Worm (Caenorhabditis elegans) whole organism, L1 larva: ENCODE data around the gene srbc-21.

Source experiments
- C16A3.4 ChIP-seq: fragments of 150-350 bp; optimal IDR thresholded peaks from 2 replicates; lab custom pipeline; 2014; ENCODE audit warnings: missing biosample characterization, missing genetic modification characterization
- C34B4.2 ChIP-seq: sonication (generic microtip); optimal IDR thresholded peaks from 2 replicates; lab custom pipeline; 2017; ENCODE audit warnings: mild to moderate bottlenecking, missing genetic modification characterization, missing compliant biosample characterization
- F16B12.6 ChIP-seq: fragments of 150-350 bp; optimal IDR thresholded peaks from 2 replicates; lab custom pipeline; 2014; ENCODE audit warnings: missing biosample characterization, missing genetic modification characterization
- Y116A8C.19 ChIP-seq: sonication (generic microtip); optimal IDR thresholded peaks from 2 replicates; lab custom pipeline; 2016; ENCODE audit warnings: missing compliant biosample characterization, missing genetic modification characterization, borderline replicate concordance
- aly-2 ChIP-seq: fragments of 150-350 bp; optimal IDR thresholded peaks from 2 replicates; lab custom pipeline; 2014; ENCODE audit warnings: missing biosample characterization, missing genetic modification characterization
- ama-1 ChIP-seq: fragments of 150-350 bp; optimal IDR thresholded peaks from 2 replicates; lab custom pipeline; 2014
- blmp-1 ChIP-seq: fragments of 150-350 bp; optimal IDR thresholded peaks from 2 replicates; lab custom pipeline; 2014; ENCODE audit warnings: missing biosample characterization, missing genetic modification characterization
- ceh-63 ChIP-seq: fragments of 200-800 bp; sonication (Bioruptor generic); optimal IDR thresholded peaks from 2 replicates; lab custom pipeline; 2018; ENCODE audit warnings: mild to moderate bottlenecking, missing genetic modification characterization, missing compliant biosample characterization
- ceh-88 ChIP-seq: fragments of 200-800 bp; sonication (Bioruptor generic); IDR thresholded peaks from 2 replicates; pipeline ENCODE4 v1.3.6; 2022; ENCODE audit warnings: missing genetic modification characterization, missing compliant biosample characterization
- ceh-90 ChIP-seq: sonication (generic microtip); optimal IDR thresholded peaks from 2 replicates; lab custom pipeline; 2016; ENCODE audit warnings: missing genetic modification characterization, missing compliant biosample characterization
- ces-1 ChIP-seq: fragments of 150-350 bp; optimal IDR thresholded peaks from 2 replicates; lab custom pipeline; 2014; ENCODE audit warnings: missing biosample characterization, missing genetic modification reagents, missing genetic modification characterization
- efl-1 ChIP-seq, 4 experiments: fragments of 150-350 bp; optimal IDR thresholded peaks in 3 of 4; peaks in 1 of 4; 1 replicate in 1 of 4; 2 replicates in 3 of 4; lab custom pipeline; 2014; ENCODE audit warnings: missing biosample characterization in 2 of 4, missing genetic modification characterization in 2 of 4, missing genetic modification reagents in 2 of 4
- efl-3 ChIP-seq: fragments of 200-800 bp; sonication (Bioruptor generic); optimal IDR thresholded peaks from 2 replicates; lab custom pipeline; 2018; ENCODE audit warnings: mild to moderate bottlenecking, missing genetic modification characterization, missing compliant biosample characterization
- egl-13 ChIP-seq: sonication (generic microtip); optimal IDR thresholded peaks from 2 replicates; lab custom pipeline; 2016; ENCODE audit warnings: missing genotype, missing genetic modification reagents, missing genetic modification characterization, missing compliant biosample characterization
- elt-2 ChIP-seq: sonication (generic microtip); optimal IDR thresholded peaks from 2 replicates; lab custom pipeline; 2016; ENCODE audit warnings: missing genetic modification characterization, mild to moderate bottlenecking, inconsistent platforms, missing compliant biosample characterization, missing genetic modification reagents
- ets-5 ChIP-seq: fragments of 200-800 bp; sonication (Bioruptor generic); IDR thresholded peaks from 2 replicates; pipeline ENCODE4 v1.3.6; 2022; ENCODE audit warnings: missing genetic modification characterization, missing compliant biosample characterization
- fkh-8 ChIP-seq: sonication (generic microtip); optimal IDR thresholded peaks from 2 replicates; lab custom pipeline; 2016; ENCODE audit warnings: mild to moderate bottlenecking, missing genetic modification characterization, missing compliant biosample characterization
- fos-1 ChIP-seq: fragments of 150-350 bp; optimal IDR thresholded peaks from 2 replicates; lab custom pipeline; 2014; ENCODE audit warnings: missing biosample characterization, missing genetic modification characterization
- grh-1 ChIP-seq: fragments of 200-800 bp; sonication (Bioruptor generic); IDR thresholded peaks from 2 replicates; pipeline ENCODE4 v1.3.6; 2022; ENCODE audit warnings: missing genetic modification reagents, missing genetic modification characterization, missing compliant biosample characterization
- hlh-17 ChIP-seq: fragments of 200-800 bp; sonication (Bioruptor generic); optimal IDR thresholded peaks from 2 replicates; lab custom pipeline; 2018; ENCODE audit warnings: missing genetic modification characterization, mild to moderate bottlenecking, missing compliant biosample characterization, moderate library complexity, borderline replicate concordance
- hlh-4 ChIP-seq: sonication (generic microtip); optimal IDR thresholded peaks from 2 replicates; lab custom pipeline; 2016; ENCODE audit warnings: mild to moderate bottlenecking, missing genetic modification characterization, missing compliant biosample characterization
- hpl-2 ChIP-seq: fragments of 150-350 bp; optimal IDR thresholded peaks from 2 replicates; lab custom pipeline; 2014; ENCODE audit warnings: missing biosample characterization, missing genetic modification reagents, missing genetic modification characterization
- irx-1 ChIP-seq: sonication (generic microtip); optimal IDR thresholded peaks from 2 replicates; lab custom pipeline; 2016; ENCODE audit warnings: missing genetic modification characterization, missing compliant biosample characterization
- isw-1 ChIP-seq: fragments of 200-800 bp; sonication (Bioruptor generic); IDR thresholded peaks from 2 replicates; pipeline ENCODE4 v1.3.6; 2022; ENCODE audit warnings: missing genetic modification characterization, missing compliant biosample characterization
- lin-35 ChIP-seq, 2 experiments: fragments of 150-350 bp; optimal IDR thresholded peaks; 2 replicates each; lab custom pipeline; 2014; ENCODE audit warnings: missing biosample characterization in 2 of 2, missing genetic modification characterization in 2 of 2, missing genetic modification reagents in 2 of 2
- lin-39 ChIP-seq: fragments of 150-350 bp; optimal IDR thresholded peaks from 2 replicates; lab custom pipeline; 2014; ENCODE audit warnings: missing biosample characterization, missing genetic modification reagents, missing genetic modification characterization
- lsy-2 ChIP-seq, 2 experiments: fragments of 150-350 bp; optimal IDR thresholded peaks; 2 replicates each; lab custom pipeline; 2014; ENCODE audit warnings: missing biosample characterization in 2 of 2, missing genetic modification characterization in 2 of 2
- mdl-1 ChIP-seq, 2 experiments: fragments of 150-350 bp; optimal IDR thresholded peaks; 2 replicates each; lab custom pipeline; 2014 to 2017; ENCODE audit warnings: missing biosample characterization in 2 of 2, missing genetic modification characterization in 2 of 2, inconsistent platforms in 1 of 2
- mef-2 ChIP-seq: fragments of 150-350 bp; optimal IDR thresholded peaks from 2 replicates; lab custom pipeline; 2014; ENCODE audit warnings: missing biosample characterization, missing genetic modification characterization
- mep-1 ChIP-seq: fragments of 150-350 bp; optimal IDR thresholded peaks from 2 replicates; lab custom pipeline; 2014; ENCODE audit warnings: missing biosample characterization, missing genetic modification characterization
- nhr-12 ChIP-seq: sonication (generic microtip); optimal IDR thresholded peaks from 2 replicates; lab custom pipeline; 2017; ENCODE audit warnings: missing biosample characterization, missing genetic modification characterization
- nhr-19 ChIP-seq: fragments of 200-800 bp; sonication (Bioruptor generic); conservative IDR thresholded peaks from 2 replicates; pipeline ENCODE4 v1.3.6; 2022; ENCODE audit warnings: missing genetic modification characterization, missing compliant biosample characterization
- nhr-47 ChIP-seq: sonication (generic microtip); optimal IDR thresholded peaks from 2 replicates; lab custom pipeline; 2016; ENCODE audit warnings: mild to moderate bottlenecking, missing genetic modification characterization, moderate library complexity, missing compliant biosample characterization
- nhr-71 ChIP-seq: sonication (generic microtip); optimal IDR thresholded peaks from 2 replicates; lab custom pipeline; 2016; ENCODE audit warnings: mild to moderate bottlenecking, missing genetic modification characterization, moderate library complexity, missing compliant biosample characterization
- nhr-77 ChIP-seq: fragments of 150-350 bp; optimal IDR thresholded peaks from 2 replicates; lab custom pipeline; 2014; ENCODE audit warnings: missing biosample characterization, missing genetic modification characterization
- pag-3 ChIP-seq: sonication (generic microtip); optimal IDR thresholded peaks from 2 replicates; lab custom pipeline; 2017; ENCODE audit warnings: missing genetic modification characterization, mild to moderate bottlenecking, missing compliant biosample characterization, antibody characterized with exemption, borderline replicate concordance; ENCODE audit not compliant: insufficient read depth
- rnt-1 ChIP-seq: sonication (generic microtip); optimal IDR thresholded peaks from 2 replicates; lab custom pipeline; 2016; ENCODE audit warnings: mild to moderate bottlenecking, missing genetic modification characterization, moderate library complexity, missing compliant biosample characterization
- sox-4 ChIP-seq: sonication (generic microtip); optimal IDR thresholded peaks from 2 replicates; lab custom pipeline; 2016; ENCODE audit warnings: missing genetic modification characterization, missing compliant biosample characterization
- sptf-1 ChIP-seq: fragments of 150-350 bp; optimal IDR thresholded peaks from 2 replicates; lab custom pipeline; 2014; ENCODE audit warnings: missing biosample characterization, missing genetic modification characterization
- sup-37 ChIP-seq: fragments of 200-800 bp; sonication (Bioruptor generic); optimal IDR thresholded peaks from 2 replicates; lab custom pipeline; 2018; ENCODE audit warnings: mild to moderate bottlenecking, missing genetic modification characterization, missing compliant biosample characterization
- tlp-1 ChIP-seq: fragments of 150-350 bp; optimal IDR thresholded peaks from 2 replicates; lab custom pipeline; 2014; ENCODE audit warnings: missing biosample characterization, missing genetic modification characterization
- unc-130 ChIP-seq: fragments of 150-350 bp; optimal IDR thresholded peaks from 2 replicates; lab custom pipeline; 2017; ENCODE audit warnings: missing biosample characterization, missing genetic modification characterization, inconsistent platforms
- unc-30 ChIP-seq: sonication (generic microtip); optimal IDR thresholded peaks from 2 replicates; lab custom pipeline; 2017; ENCODE audit warnings: missing biosample characterization, missing genetic modification characterization
- unc-86 ChIP-seq: sonication (generic microtip); optimal IDR thresholded peaks from 2 replicates; lab custom pipeline; 2016; ENCODE audit warnings: missing genetic modification characterization, missing compliant biosample characterization
- unc-98 ChIP-seq: fragments of 200-800 bp; sonication (Bioruptor generic); IDR thresholded peaks from 2 replicates; pipeline ENCODE4 v1.3.6; 2022; ENCODE audit warnings: missing genetic modification characterization, missing compliant biosample characterization
- zag-1 ChIP-seq: fragments of 150-350 bp; optimal IDR thresholded peaks from 2 replicates; lab custom pipeline; 2014; ENCODE audit warnings: missing biosample characterization, missing genetic modification characterization

The srbc-21 gene

DNA sequence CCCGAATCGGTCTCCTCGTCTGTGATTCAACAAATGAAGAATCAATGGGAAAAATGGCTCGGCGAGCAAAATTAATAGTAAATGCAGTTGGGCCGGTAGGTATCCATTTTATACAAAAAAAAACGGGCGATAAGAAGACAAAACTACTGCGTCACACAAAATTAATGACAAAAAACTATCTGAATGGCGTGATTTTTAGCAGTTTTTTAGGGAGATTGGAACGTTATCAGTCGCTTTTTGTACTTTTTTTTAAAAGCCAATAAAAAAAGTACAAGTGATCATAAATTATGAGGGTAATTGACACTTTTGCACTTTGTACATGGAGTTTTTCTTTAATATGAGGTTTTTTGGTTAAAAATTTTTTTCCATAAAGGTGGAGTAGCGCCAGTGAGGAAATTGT is 32.2 kb upstream of the srbc-21 start:
- no peak for TF ChIP-seq nhr-77 (tag; lab: Kevin White, UChicago)
- no peak for TF ChIP-seq ceh-63 (GFP tag; lab: Kevin White, UChicago)
- no peak for TF ChIP-seq fos-1 (tag; lab: Kevin White, UChicago)
- TF ChIP-seq lin-35 (GFP tag; optimal IDR thresholded peaks at IDR 0.05; lab: Kevin White, UChicago) = no peak
- no peak for TF ChIP-seq grh-1 (GFP tag; lab: Robert Waterston, UW)
- TF ChIP-seq rnt-1 = no peak
- TF ChIP-seq, all 84 proteins: peak for 0

DNA sequence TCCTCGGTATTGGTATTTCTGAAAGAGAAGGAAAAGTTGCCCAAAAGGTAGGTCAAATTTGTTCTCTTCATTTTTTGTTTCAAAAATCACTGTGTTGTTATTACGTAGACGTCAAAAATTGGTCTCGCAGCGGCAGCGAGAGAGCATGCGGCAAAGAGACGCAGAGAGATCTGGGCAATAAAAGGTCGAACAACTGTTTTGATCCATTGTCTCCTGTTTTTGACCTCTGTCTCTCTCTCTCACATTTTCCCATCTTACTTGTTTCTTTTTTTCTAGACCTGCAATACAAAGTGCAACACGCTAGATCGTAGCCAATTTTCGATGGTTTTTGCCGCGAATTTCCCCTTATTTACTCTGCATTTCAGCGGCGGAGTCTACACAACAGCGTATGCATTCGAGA is 28.8 kb upstream of the srbc-21 start:
- TF ChIP-seq C34B4.2 (tag; lab: Kevin White, UChicago) = no peak
- TF ChIP-seq efl-1 (optimal IDR thresholded peaks at IDR 0.05; lab: Kevin White, UChicago) = no peak
- peak in 1 of 2 experiments; percentile 88 for TF ChIP-seq efl-1 (GFP tag; optimal IDR thresholded peaks at IDR 0.05 in 1 of 2; lab: Kevin White, UChicago)
- no peak for TF ChIP-seq nhr-71 (tag; lab: Kevin White, UChicago)
- TF ChIP-seq ama-1 (lab: Kevin White, UChicago) = no peak
- TF ChIP-seq sox-4 (tag; lab: Kevin White, UChicago) = no peak
- no peak for TF ChIP-seq tlp-1
- no peak for TF ChIP-seq grh-1 (GFP tag; lab: Robert Waterston, UW)
- TF ChIP-seq rnt-1 = peak; percentile 73
- no peak for TF ChIP-seq nhr-12 (tag; lab: Kevin White, UChicago)
- no peak for TF ChIP-seq Y116A8C.19 (tag; lab: Kevin White, UChicago)

DNA sequence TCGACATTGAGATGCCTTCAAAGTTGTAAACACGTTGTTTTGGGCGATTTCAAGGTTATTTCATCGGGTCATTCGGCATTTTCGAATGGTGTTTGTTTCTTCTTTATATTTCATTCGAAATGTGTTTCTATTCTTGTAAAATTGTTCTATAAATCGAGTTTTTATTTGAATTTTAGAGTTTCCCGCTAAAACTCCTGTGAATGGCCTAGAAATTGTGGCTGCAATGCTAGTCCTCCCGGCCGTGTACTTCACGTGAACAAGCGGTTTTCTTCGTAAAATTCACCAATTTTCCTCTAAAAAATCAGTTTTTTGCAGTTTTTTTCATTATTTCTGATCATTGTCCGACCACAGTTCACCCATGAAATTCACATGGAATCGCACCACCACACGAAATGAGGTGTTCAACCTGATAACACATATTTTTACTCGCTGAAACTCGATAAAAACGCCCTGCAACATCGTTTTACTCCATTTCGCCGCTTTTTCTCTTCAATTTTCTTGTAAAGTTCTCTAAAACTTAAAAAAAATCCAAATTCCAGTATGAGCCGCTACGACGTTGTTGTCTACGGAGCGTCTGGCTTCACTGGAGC is 28.2 kb upstream of the srbc-21 start, which contains the start of gene ldp-1:
Gene ldp-1 (plus strand): TSS at position 540 of the 590 bp plus-strand sequence.
- TF ChIP-seq ama-1 (lab: Kevin White, UChicago) (no peak), lin-39 (tag; lab: Kevin White, UChicago) (peak; percentile 20), unc-98 (peak; percentile 82), nhr-47 (tag; lab: Kevin White, UChicago) (peak; percentile 92), ceh-88 (GFP tag; lab: Robert Waterston, UW) (peak; percentile 46), lin-35 (GFP tag; optimal IDR thresholded peaks at IDR 0.05; lab: Kevin White, UChicago) (peak; percentile 93 to 94), fkh-8 (tag; lab: Kevin White, UChicago) (peak; percentile 76), unc-30 (tag; lab: Kevin White, UChicago) (no peak), nhr-19 (peak; percentile 88), mep-1 (tag; lab: Kevin White, UChicago) (peak; percentile 65), hlh-4 (peak; percentile 59), sup-37 (GFP tag; lab: Kevin White, UChicago) (peak; percentile 55), mef-2 (tag; lab: Kevin White, UChicago) (no peak), isw-1 (peak; percentile 78), C16A3.4 (tag; lab: Kevin White, UChicago) (peak; percentile 14), ceh-90 (tag; lab: Kevin White, UChicago) (peak; percentile 96), fos-1 (tag; lab: Kevin White, UChicago) (peak; percentile 62), ceh-63 (GFP tag; lab: Kevin White, UChicago) (peak; percentile 60), egl-13 (tag; lab: Kevin White, UChicago) (peak; percentile 85), unc-86 (tag; lab: Kevin White, UChicago) (peak; percentile 69), ces-1 (GFP tag; lab: Kevin White, UChicago) (no peak), F16B12.6 (peak; percentile 16), tlp-1 (no peak), pag-3 (tag; lab: Kevin White, UChicago) (no peak), nhr-12 (tag; lab: Kevin White, UChicago) (no peak), efl-3 (GFP tag; lab: Kevin White, UChicago) (no peak), unc-130 (no peak), sox-4 (tag; lab: Kevin White, UChicago) (peak; percentile 83), zag-1 (tag; lab: Kevin White, UChicago) (no peak), irx-1 (tag; lab: Kevin White, UChicago) (peak; percentile 96), mdl-1 (tag; optimal IDR thresholded peaks at IDR 0.05; lab: Kevin White, UChicago) (peak in 1 of 2 experiments; percentile 6), ets-5 (GFP tag; lab: Robert Waterston, UW) (no peak), C34B4.2 (tag; lab: Kevin White, UChicago) (peak; percentile 10), blmp-1 (tag; lab: Kevin White, UChicago) (peak; percentile 34), lsy-2 (tag; optimal IDR thresholded peaks at IDR 0.05; lab: Kevin White, UChicago) (peak; percentile 76), sptf-1 (tag; lab: Kevin White, UChicago) (no peak), hpl-2 (GFP tag; lab: Kevin White, UChicago) (no peak), elt-2 (tag; lab: Kevin White, UChicago) (peak; percentile 67), aly-2 (tag; lab: Kevin White, UChicago) (peak; percentile 6), hlh-17 (GFP tag; lab: Kevin White, UChicago) (no peak), nhr-71 (tag; lab: Kevin White, UChicago) (peak; percentile 89)
